Worm (Caenorhabditis elegans): Measurements from ENCODE around the gene lhfp-4.

lhfp-4 gene

ce11 chrIV:17278363-17278762 is 3.0 kb downstream of the lhfp-4 start (continued):
- TF ChIP-seq aly-2 (tag; optimal IDR thresholded peaks at IDR 0.05) (no peak), lin-38 (GFP tag; IDR thresholded peaks at IDR 0.05) (peak; percentile 90), T26A8.4 (GFP tag; IDR thresholded peaks at IDR 0.05) (peak; percentile 91), fos-1 (tag; optimal IDR thresholded peaks at IDR 0.05) (peak; percentile 62), lin-13 (GFP tag; optimal IDR thresholded peaks at IDR 0.05) (peak; percentile 93), vab-7 (GFP tag; IDR thresholded peaks at IDR 0.05) (peak; percentile 92), zfp-2 (tag; optimal IDR thresholded peaks at IDR 0.05) (peak; percentile 86), nhr-6 (tag; optimal IDR thresholded peaks at IDR 0.05) (peak; percentile 76), attf-4 (tag; optimal IDR thresholded peaks at IDR 0.05) (no peak), tra-1 (GFP tag; IDR thresholded peaks at IDR 0.05) (peak; percentile 97), nhr-76 (tag; optimal IDR thresholded peaks at IDR 0.05) (peak; percentile 78), lin-29 (GFP tag; IDR thresholded peaks at IDR 0.05) (peak; percentile 87), zfp-3 (GFP tag; conservative IDR thresholded peaks at IDR 0.05) (peak; percentile 98), madf-9 (GFP tag; conservative IDR thresholded peaks at IDR 0.05) (peak; percentile 88), Y5F2A.4 (GFP tag; optimal IDR thresholded peaks at IDR 0.05) (peak; percentile 55), ces-1 (GFP tag; optimal IDR thresholded peaks at IDR 0.05) (peak; percentile 89), nhr-28 (tag; optimal IDR thresholded peaks at IDR 0.05) (peak; percentile 92), ceh-62 (tag; optimal IDR thresholded peaks at IDR 0.05) (no peak), ama-1 (optimal IDR thresholded peaks at IDR 0.05) (no peak), saeg-2 (GFP tag; IDR thresholded peaks at IDR 0.05) (peak; percentile 88), set-16 (GFP tag; IDR thresholded peaks at IDR 0.05) (peak; percentile 65), nhr-77 (tag; optimal IDR thresholded peaks at IDR 0.05) (peak; percentile 98), mdl-1 (tag; optimal IDR thresholded peaks at IDR 0.05) (peak; percentile 47 to 79), dmd-9 (GFP tag; IDR thresholded peaks at IDR 0.05) (peak; percentile 92), daf-12 (tag; optimal IDR thresholded peaks at IDR 0.05) (no peak), F10B5.3 (tag; optimal IDR thresholded peaks at IDR 0.05) (peak; percentile 78), dmd-8 (GFP tag; IDR thresholded peaks at IDR 0.05) (no peak), ceh-28 (tag; optimal IDR thresholded peaks at IDR 0.05) (peak; percentile 19), hmg-1.1 (GFP tag; IDR thresholded peaks at IDR 0.05) (peak; percentile 98), F37D6.2 (tag; optimal IDR thresholded peaks at IDR 0.05) (peak; percentile 95), nhr-237 (tag; optimal IDR thresholded peaks at IDR 0.05) (peak; percentile 22), ctbp-1 (GFP tag; IDR thresholded peaks at IDR 0.05) (peak; percentile 88), nhr-41 (GFP tag; IDR thresholded peaks at IDR 0.05) (peak; percentile 81), ZK337.2 (GFP tag; IDR thresholded peaks at IDR 0.05) (0 out of 2 replicates have a peak, but pooled peaks have one; percentile 32), pqm-1 (tag; optimal IDR thresholded peaks at IDR 0.05) (peak; percentile 36), nhr-25 (tag; optimal IDR thresholded peaks at IDR 0.05; ENCODE audit: borderline replicate concordance, insufficient read depth) (peak; percentile 96), zag-1 (tag; optimal IDR thresholded peaks at IDR 0.05) (peak; percentile 79), lin-39 (tag; optimal IDR thresholded peaks at IDR 0.05) (peak; percentile 58), zip-11 (GFP tag; IDR thresholded peaks at IDR 0.05) (0 out of 2 replicates have a peak, but pooled peaks have one; percentile 24), ztf-7 (tag; optimal IDR thresholded peaks at IDR 0.05) (peak; percentile 63), mdt-29 (GFP tag; IDR thresholded peaks at IDR 0.05) (peak; percentile 100), lin-1 (GFP tag; IDR thresholded peaks at IDR 0.05) (peak; percentile 60; the same call in 1 of the 2 replicates), dve-1 (tag; optimal IDR thresholded peaks at IDR 0.05; ENCODE audit: insufficient read depth) (peak; percentile 98), spr-1 (tag; optimal IDR thresholded peaks at IDR 0.05) (peak; percentile 92), F49E8.2 (tag; optimal IDR thresholded peaks at IDR 0.05; ENCODE audit: borderline replicate concordance) (peak; percentile 82), spr-3 (GFP tag; optimal IDR thresholded peaks at IDR 0.05) (peak; percentile 81), T20F7.1 (GFP tag; optimal IDR thresholded peaks at IDR 0.05) (peak; percentile 90), unc-39 (tag; optimal IDR thresholded peaks at IDR 0.05) (no peak), dmd-6 (GFP tag; IDR thresholded peaks at IDR 0.05) (peak; percentile 97), pha-4 (GFP tag; IDR thresholded peaks at IDR 0.05) (peak; percentile 93), pha-4 (tag; optimal IDR thresholded peaks at IDR 0.05) (peak; percentile 46), mes-2 (tag; optimal IDR thresholded peaks at IDR 0.05; ENCODE audit: poor library complexity, severe bottlenecking) (peak; percentile 89)
